Fruit fly (Drosophila melanogaster) whole organism, prepupa: ENCODE data around the gene Nasp.
A peak's percentile ranks its signal among the peaks of the same experiment; 100 is the strongest.

Source experiments
- Blimp-1 ChIP-seq: fragments of 200-800 bp; sonication (Bioruptor generic); optimal IDR thresholded peaks from 3 replicates; lab custom pipeline; 2017; ENCODE audit warnings: missing biosample characterization, missing genetic modification characterization, mild to moderate bottlenecking, moderate library complexity, missing genetic modification reagents
- CG11294 ChIP-seq: fragments of 200-800 bp; sonication (Bioruptor generic); IDR thresholded peaks from 2 replicates; pipeline ENCODE4 v1.3.6; 2022; ENCODE audit warnings: missing biosample characterization, missing genetic modification characterization
- CG11762 ChIP-seq: fragments of 200-800 bp; sonication (Bioruptor generic); optimal IDR thresholded peaks from 3 replicates; lab custom pipeline; 2016; ENCODE audit warnings: missing biosample characterization, missing genetic modification characterization; ENCODE audit not compliant: insufficient read depth
- CG15336 ChIP-seq: fragments of 200-800 bp; sonication (Bioruptor generic); IDR thresholded peaks from 2 replicates; pipeline ENCODE4 v1.3.6; 2022; ENCODE audit warnings: missing biosample characterization, missing genetic modification characterization
- CG1621 ChIP-seq: fragments of 200-800 bp; sonication (Bioruptor generic); optimal IDR thresholded peaks from 3 replicates; lab custom pipeline; 2018; ENCODE audit warnings: missing biosample characterization, mild to moderate bottlenecking, missing genetic modification characterization
- CG16779 ChIP-seq: fragments of 200-800 bp; sonication (Bioruptor generic); optimal IDR thresholded peaks from 3 replicates; lab custom pipeline; 2017; ENCODE audit warnings: missing biosample characterization, mild to moderate bottlenecking, missing genetic modification characterization
- CG3032 ChIP-seq: fragments of 200-800 bp; optimal IDR thresholded peaks from 2 replicates; lab custom pipeline; 2019; ENCODE audit warnings: missing biosample characterization, mild to moderate bottlenecking, missing genetic modification characterization, moderate library complexity
- CG31627 ChIP-seq: fragments of 200-800 bp; sonication (Bioruptor generic); optimal IDR thresholded peaks from 3 replicates; lab custom pipeline; 2016; ENCODE audit warnings: missing biosample characterization, missing genetic modification characterization
- CG34406 ChIP-seq: fragments of 200-800 bp; sonication (Bioruptor generic); optimal IDR thresholded peaks from 3 replicates; lab custom pipeline; 2016; ENCODE audit warnings: missing biosample characterization, missing genetic modification characterization
- CG6163 ChIP-seq: fragments of 200-800 bp; sonication (Bioruptor generic); IDR thresholded peaks from 3 replicates; pipeline ENCODE4 v1.3.6; 2022; ENCODE audit warnings: missing biosample characterization, missing genetic modification characterization
- CG6276 ChIP-seq: fragments of 200-800 bp; sonication (Bioruptor generic); optimal IDR thresholded peaks from 2 replicates; lab custom pipeline; 2017; ENCODE audit warnings: missing biosample characterization, mild to moderate bottlenecking, missing genetic modification characterization
- CG6792 ChIP-seq: fragments of 200-800 bp; sonication (Bioruptor generic); optimal IDR thresholded peaks from 3 replicates; lab custom pipeline; 2016; ENCODE audit warnings: missing biosample characterization, missing genetic modification characterization
- CG6854 ChIP-seq: fragments of 200-800 bp; sonication (Bioruptor generic); optimal IDR thresholded peaks from 2 replicates; lab custom pipeline; 2017; ENCODE audit warnings: missing biosample characterization, mild to moderate bottlenecking, missing genetic modification characterization
- CG8632 ChIP-seq: fragments of 200-800 bp; sonication (Bioruptor generic); optimal IDR thresholded peaks from 3 replicates; lab custom pipeline; 2016; ENCODE audit warnings: missing biosample characterization, missing genetic modification characterization
- Eip75B ChIP-seq: fragments of 200-800 bp; sonication (Bioruptor generic); optimal IDR thresholded peaks from 3 replicates; lab custom pipeline; 2016; ENCODE audit warnings: missing biosample characterization, missing genetic modification characterization
- Eip78C ChIP-seq: fragments of 200-800 bp; sonication (Bioruptor generic); peaks from one replicate; lab custom pipeline; 2016; ENCODE audit warnings: missing biosample characterization, missing genetic modification characterization
- Eip93F ChIP-seq: fragments of 200-800 bp; sonication (Bioruptor generic); optimal IDR thresholded peaks from 2 replicates; lab custom pipeline; 2016; ENCODE audit warnings: missing biosample characterization, mild to moderate bottlenecking, missing genetic modification characterization
- Ets21C ChIP-seq: fragments of 200-800 bp; sonication (Bioruptor generic); optimal IDR thresholded peaks from 3 replicates; lab custom pipeline; 2016; ENCODE audit warnings: missing biosample characterization, missing genetic modification characterization
- Ets96B ChIP-seq: fragments of 200-800 bp; optimal IDR thresholded peaks from 2 replicates; lab custom pipeline; 2019; ENCODE audit warnings: missing biosample characterization, mild to moderate bottlenecking, missing genetic modification characterization, moderate library complexity
- Gug ChIP-seq: fragments of 200-800 bp; sonication (Bioruptor generic); IDR thresholded peaks from 2 replicates; pipeline ENCODE4 v1.3.6; 2022; ENCODE audit warnings: missing biosample characterization, missing genetic modification characterization
- Hr38 ChIP-seq: sonication (Bioruptor generic); optimal IDR thresholded peaks from 2 replicates; lab custom pipeline; 2016; ENCODE audit warnings: missing biosample characterization, missing genetic modification characterization
- Hr39 ChIP-seq: fragments of 200-800 bp; sonication (Bioruptor generic); optimal IDR thresholded peaks from 2 replicates; lab custom pipeline; 2016; ENCODE audit warnings: missing biosample characterization, missing genetic modification characterization
- Hr4 ChIP-seq: fragments of 200-800 bp; sonication (Bioruptor generic); optimal IDR thresholded peaks from 3 replicates; lab custom pipeline; 2016; ENCODE audit warnings: missing biosample characterization, missing genetic modification characterization
- OdsH ChIP-seq: fragments of 200-800 bp; sonication (Bioruptor generic); optimal IDR thresholded peaks from 3 replicates; lab custom pipeline; 2016; ENCODE audit warnings: missing biosample characterization, missing genetic modification characterization
- Smox ChIP-seq: fragments of 200-800 bp; sonication (Bioruptor generic); optimal IDR thresholded peaks from 3 replicates; lab custom pipeline; 2016; ENCODE audit warnings: missing biosample characterization, missing genetic modification characterization
- Sox102F ChIP-seq: fragments of 200-800 bp; sonication (Bioruptor generic); optimal IDR thresholded peaks from 2 replicates; lab custom pipeline; 2016; ENCODE audit warnings: missing biosample characterization, mild to moderate bottlenecking, missing genetic modification characterization
- Sox14 ChIP-seq: fragments of 200-800 bp; sonication (Bioruptor generic); optimal IDR thresholded peaks from 3 replicates; lab custom pipeline; 2016; ENCODE audit warnings: missing biosample characterization, missing genetic modification characterization
- achi ChIP-seq: fragments of 200-800 bp; sonication (Bioruptor generic); optimal IDR thresholded peaks from 3 replicates; lab custom pipeline; 2016; ENCODE audit warnings: missing biosample characterization, missing genetic modification characterization
- dac ChIP-seq: fragments of 200-800 bp; sonication (Bioruptor generic); optimal IDR thresholded peaks from 2 replicates; lab custom pipeline; 2017; ENCODE audit warnings: missing biosample characterization, mild to moderate bottlenecking, missing genetic modification characterization
- esn ChIP-seq: fragments of 200-800 bp; sonication (Bioruptor generic); optimal IDR thresholded peaks from 2 replicates; lab custom pipeline; 2016; ENCODE audit warnings: missing biosample characterization, mild to moderate bottlenecking, missing genetic modification characterization, moderate library complexity
- fd59A ChIP-seq: fragments of 200-800 bp; sonication (Bioruptor generic); optimal IDR thresholded peaks from 2 replicates; lab custom pipeline; 2017; ENCODE audit warnings: missing biosample characterization, mild to moderate bottlenecking, missing genetic modification characterization, missing genetic modification reagents
- fkh ChIP-seq: fragments of 200-800 bp; sonication (Bioruptor generic); optimal IDR thresholded peaks from 3 replicates; lab custom pipeline; 2017; ENCODE audit warnings: missing biosample characterization, mild to moderate bottlenecking, missing genetic modification characterization, moderate library complexity
- net ChIP-seq: fragments of 200-800 bp; sonication (Bioruptor generic); optimal IDR thresholded peaks from 3 replicates; lab custom pipeline; 2016; ENCODE audit warnings: missing biosample characterization, missing genetic modification characterization
- salr ChIP-seq, 2 experiments: fragments of 200-800 bp; sonication (Bioruptor generic); optimal IDR thresholded peaks; 3 replicates each; lab custom pipeline; 2016 to 2018; ENCODE audit warnings: missing biosample characterization in 2 of 2, missing genetic modification characterization in 2 of 2, mild to moderate bottlenecking in 1 of 2
- spab ChIP-seq: fragments of 200-800 bp; sonication (Bioruptor generic); optimal IDR thresholded peaks from 2 replicates; lab custom pipeline; 2017; ENCODE audit warnings: missing biosample characterization, mild to moderate bottlenecking, missing genetic modification characterization, missing genetic modification reagents
- ss ChIP-seq, 2 experiments: fragments of 200-800 bp; sonication (Bioruptor generic); optimal IDR thresholded peaks; 2 replicates in 1 of 2; 3 replicates in 1 of 2; lab custom pipeline; 2017 to 2018; ENCODE audit warnings: mild to moderate bottlenecking in 2 of 2, missing biosample characterization in 2 of 2, missing genetic modification characterization in 2 of 2, moderate library complexity in 1 of 2
- svp ChIP-seq: fragments of 200-800 bp; sonication (Bioruptor generic); peaks from one replicate; lab custom pipeline; 2016; ENCODE audit warnings: missing biosample characterization, missing genetic modification characterization
- vri ChIP-seq: fragments of 200-800 bp; sonication (Bioruptor generic); optimal IDR thresholded peaks from 3 replicates; lab custom pipeline; 2016; ENCODE audit warnings: missing biosample characterization, mild to moderate bottlenecking, missing genetic modification characterization

Gene Nasp

dm6 chr3R:8747871-8748775, 525 bp downstream of the Nasp start (continued):
- TF ChIP-seq CG1621 (tag; lab: Kevin White, UChicago) (no peak), spab (GFP tag; lab: Kevin White, UChicago) (peak; percentile 17), svp (GFP tag; lab: Kevin White, UChicago) (peak; percentile 89), CG6792 (peak; percentile 77), CG11294 (GFP tag; lab: Robert Waterston, UW) (peak; percentile 57; the same call in 1 of the 2 replicates), vri (GFP tag; lab: Kevin White, UChicago) (peak; percentile 70), Sox14 (peak; percentile 75), CG6276 (GFP tag; lab: Kevin White, UChicago) (peak; percentile 85), CG11762 (GFP tag; lab: Kevin White, UChicago) (peak; percentile 68), Ets21C (GFP tag; lab: Kevin White, UChicago) (peak; percentile 60), CG6163 (peak; percentile 76), Hr38 (GFP tag; lab: Kevin White, UChicago) (no peak), Hr4 (GFP tag; lab: Kevin White, UChicago) (peak; percentile 80), Hr39 (peak; percentile 74), OdsH (peak; percentile 86), Eip93F (GFP tag; lab: Kevin White, UChicago) (peak; percentile 59), Sox102F (peak; percentile 86), CG16779 (tag; lab: Kevin White, UChicago) (peak; percentile 72), CG6854 (GFP tag; lab: Kevin White, UChicago) (peak; percentile 33), fd59A (peak; percentile 63), salr (GFP tag; optimal IDR thresholded peaks at IDR 0.05; lab: Kevin White, UChicago) (peak; percentile 1 to 80), dac (GFP tag; lab: Kevin White, UChicago) (peak; percentile 73), CG8632 (GFP tag; lab: Kevin White, UChicago) (peak; percentile 84), net (GFP tag; lab: Kevin White, UChicago) (peak; percentile 89), CG31627 (GFP tag; lab: Kevin White, UChicago) (peak; percentile 79), CG3032 (tag; lab: Kevin White, UChicago) (peak; percentile 77), esn (peak; percentile 90), Blimp-1 (GFP tag; lab: Kevin White, UChicago) (peak; percentile 66), Smox (GFP tag; lab: Kevin White, UChicago) (peak; percentile 88), achi (peak; percentile 74)

dm6 chr3R:8748776-8749126, 1.2 kb downstream of the Nasp start:
- TF ChIP-seq fkh (GFP tag; lab: Kevin White, UChicago) (no peak), net (GFP tag; lab: Kevin White, UChicago) (no peak), Ets96B (tag; lab: Kevin White, UChicago) (no peak), Hr38 (GFP tag; lab: Kevin White, UChicago) (no peak), Hr39 (no peak), CG6854 (GFP tag; lab: Kevin White, UChicago) (no peak), ss (GFP tag; optimal IDR thresholded peaks at IDR 0.05; lab: Kevin White, UChicago) (no peak), CG6792 (no peak), Gug (GFP tag; lab: Robert Waterston, UW) (no peak), CG34406 (GFP tag; lab: Kevin White, UChicago) (no peak)

- no peak for TF ChIP-seq CG16779 (tag; lab: Kevin White, UChicago)
- TF ChIP-seq Eip75B (GFP tag; lab: Kevin White, UChicago), result no peak
- no peak for TF ChIP-seq Eip78C
- TF ChIP-seq Blimp-1 (GFP tag; lab: Kevin White, UChicago), result no peak
- TF ChIP-seq CG15336 (GFP tag; lab: Robert Waterston, UW), result no peak
- no peak for TF ChIP-seq CG3032 (tag; lab: Kevin White, UChicago)
- TF ChIP-seq CG6163, result no peak
- TF ChIP-seq CG6854 (GFP tag; lab: Kevin White, UChicago), result no peak
- TF ChIP-seq Ets96B (tag; lab: Kevin White, UChicago), result no peak
Measured at dm6 chr3R:8767998-8768397, 20.4 kb downstream of the Nasp start, which contains the start of the genes CG34135 and CG11768. CG34135 (minus strand) TSS chr3R:8768191. CG11768 (minus strand) TSS chr3R:8768200.
